Worm (Caenorhabditis elegans): ENCODE results near the gene eif-1.
A peak's percentile ranks its signal among the peaks of the same experiment; 100 is the strongest.

- TF ChIP-seq lir-3 (tag; optimal IDR thresholded peaks at IDR 0.05) = no peak
- TF ChIP-seq dmd-8 (GFP tag; IDR thresholded peaks at IDR 0.05) = no peak
- TF ChIP-seq hlh-11 (tag; optimal IDR thresholded peaks at IDR 0.05) = peak; percentile 36
- TF ChIP-seq zag-1 (tag; optimal IDR thresholded peaks at IDR 0.05) = no peak
- no peak for TF ChIP-seq spr-3 (GFP tag; optimal IDR thresholded peaks at IDR 0.05)
- TF ChIP-seq zfp-3 (GFP tag; conservative IDR thresholded peaks at IDR 0.05) = no peak
- no peak for TF ChIP-seq lin-39 (tag; optimal IDR thresholded peaks at IDR 0.05)
- TF ChIP-seq unc-62 (GFP tag; optimal IDR thresholded peaks at IDR 0.05 in 1 of 2) = no peak
- TF ChIP-seq unc-62 (tag; optimal IDR thresholded peaks at IDR 0.05) = no peak
- no peak for TF ChIP-seq nhr-237 (tag; optimal IDR thresholded peaks at IDR 0.05)
- no peak for TF ChIP-seq egl-43 (GFP tag; IDR thresholded peaks at IDR 0.05)
- no peak for TF ChIP-seq unc-39 (tag; optimal IDR thresholded peaks at IDR 0.05)
- TF ChIP-seq pha-4 (GFP tag; IDR thresholded peaks at IDR 0.05) = no peak
- no peak for TF ChIP-seq pha-4 (tag; optimal IDR thresholded peaks at IDR 0.05)
- TF ChIP-seq egl-27 (tag; optimal IDR thresholded peaks at IDR 0.05) = no peak
Measured at ce11 chrII:5020513-5021081, 27.2 kb upstream of the eif-1 start.
